Worm (Caenorhabditis elegans) whole organism, midembryonic: ENCODE measurements around the gene irld-65.

ENCODE experiments used
- T22C8.4 ChIP-seq: fragments of 200-800 bp; sonication (Bioruptor generic); IDR thresholded peaks from 2 replicates; pipeline ENCODE4 v1.3.6; 2022; ENCODE audit warnings: missing genetic modification characterization, missing compliant biosample characterization
- cog-1 ChIP-seq: sonication (generic microtip); optimal IDR thresholded peaks from 2 replicates; lab custom pipeline; 2016; ENCODE audit warnings: missing genetic modification characterization, missing compliant biosample characterization
- flt-1 ChIP-seq: fragments of 200-800 bp; sonication (Bioruptor generic); IDR thresholded peaks from 2 replicates; pipeline ENCODE4 v1.3.6; 2022; ENCODE audit warnings: missing genetic modification characterization, missing compliant biosample characterization
- klf-2 ChIP-seq: fragments of 200-800 bp; sonication (Bioruptor generic); conservative IDR thresholded peaks from 2 replicates; pipeline ENCODE4 v1.3.6; 2022; ENCODE audit warnings: missing genetic modification reagents, missing genetic modification characterization, missing compliant biosample characterization
- med-1 ChIP-seq: sonication (generic microtip); optimal IDR thresholded peaks from 2 replicates; lab custom pipeline; 2017; ENCODE audit warnings: missing genetic modification characterization, mild to moderate bottlenecking, missing compliant biosample characterization, antibody characterized with exemption, missing genetic modification reagents; ENCODE audit not compliant: insufficient read depth
- ztf-23 ChIP-seq: fragments of 200-800 bp; sonication (Bioruptor generic); IDR thresholded peaks from 2 replicates; pipeline ENCODE4 v1.3.6; 2022; ENCODE audit warnings: missing genetic modification reagents, missing genetic modification characterization, missing compliant biosample characterization
- ztf-29 ChIP-seq: fragments of 200-800 bp; sonication (Bioruptor generic); IDR thresholded peaks from 2 replicates; pipeline ENCODE4 v1.3.6; 2022; ENCODE audit warnings: missing genetic modification reagents, missing genetic modification characterization, missing compliant biosample characterization

ce11 chrII:2922359-2922758, 15.4 kb downstream of the irld-65 start:
- TF ChIP-seq klf-2 (GFP tag; lab: Robert Waterston, UW) (no peak), flt-1 (GFP tag; lab: Robert Waterston, UW) (no peak), ztf-23 (GFP tag; lab: Robert Waterston, UW) (no peak), med-1 (GFP tag; lab: Kevin White, UChicago) (no peak), cog-1 (tag; lab: Kevin White, UChicago) (no peak), ztf-29 (no peak), T22C8.4 (GFP tag; lab: Robert Waterston, UW) (no peak)
